Fruit fly (Drosophila melanogaster) whole organism, embryonic: ENCODE data around the gene Cpsf100.

ENCODE experiments used
- ATbp ChIP-seq: fragments of 200-800 bp; sonication (Bioruptor generic); optimal IDR thresholded peaks from 2 replicates; lab custom pipeline; 2017; ENCODE audit warnings: missing biosample characterization, mild to moderate bottlenecking, missing genetic modification characterization, missing genetic modification reagents
- Atf3 ChIP-seq: fragments of 200-800 bp; sonication (Bioruptor generic); optimal IDR thresholded peaks from 3 replicates; lab custom pipeline; 2016; ENCODE audit warnings: missing biosample characterization, missing genetic modification characterization
- Atf6 ChIP-seq: fragments of 200-800 bp; sonication (Bioruptor generic); IDR thresholded peaks from 2 replicates; pipeline ENCODE4 v1.3.6; 2022; ENCODE audit warnings: missing biosample characterization, missing genetic modification characterization
- C15 ChIP-seq: fragments of 200-800 bp; sonication (Bioruptor generic); IDR thresholded peaks from 3 replicates; pipeline ENCODE4 v1.3.6; 2022; ENCODE audit warnings: missing biosample characterization, missing genetic modification characterization
- CG10147 ChIP-seq: fragments of 200-800 bp; sonication (Bioruptor generic); optimal IDR thresholded peaks from 2 replicates; lab custom pipeline; 2019; ENCODE audit warnings: missing biosample characterization, mild to moderate bottlenecking, missing genetic modification characterization, moderate library complexity
- CG10366 ChIP-seq: fragments of 200-800 bp; sonication (Bioruptor generic); IDR thresholded peaks from 2 replicates; pipeline ENCODE4 v1.3.6; 2022; ENCODE audit warnings: missing biosample characterization, missing genetic modification characterization
- CG11456 ChIP-seq: fragments of 200-800 bp; sonication (Bioruptor generic); IDR thresholded peaks from 3 replicates; pipeline ENCODE4 v1.3.6; 2022; ENCODE audit warnings: missing biosample characterization, missing genetic modification characterization
- CG12236 ChIP-seq: fragments of 200-800 bp; sonication (Bioruptor generic); optimal IDR thresholded peaks from 2 replicates; lab custom pipeline; 2016; ENCODE audit warnings: missing biosample characterization, missing genetic modification characterization
- CG1233 ChIP-seq: fragments of 200-800 bp; sonication (Bioruptor generic); optimal IDR thresholded peaks from 4 replicates; lab custom pipeline; 2018; ENCODE audit warnings: missing biosample characterization, mild to moderate bottlenecking, missing genetic modification characterization
- CG14667 ChIP-seq: fragments of 200-800 bp; sonication (Bioruptor generic); IDR thresholded peaks from 2 replicates; pipeline ENCODE4 v1.3.6; 2022; ENCODE audit warnings: missing biosample characterization, missing genetic modification characterization
- CG17328 ChIP-seq: fragments of 200-800 bp; sonication (Bioruptor generic); IDR thresholded peaks from 2 replicates; pipeline ENCODE4 v1.3.6; 2022; ENCODE audit warnings: missing biosample characterization, missing genetic modification characterization
- CG17385 ChIP-seq: fragments of 200-800 bp; sonication (Bioruptor generic); optimal IDR thresholded peaks from 3 replicates; lab custom pipeline; 2018; ENCODE audit warnings: missing biosample characterization, mild to moderate bottlenecking, missing genetic modification characterization
- CG17829 ChIP-seq: fragments of 200-800 bp; optimal IDR thresholded peaks from 2 replicates; lab custom pipeline; 2019; ENCODE audit warnings: missing biosample characterization, mild to moderate bottlenecking, missing genetic modification characterization, moderate library complexity
- CG32532 ChIP-seq: fragments of 200-800 bp; sonication (Bioruptor generic); IDR thresholded peaks from 2 replicates; pipeline ENCODE4 v1.3.6; 2022; ENCODE audit warnings: missing biosample characterization, missing genetic modification characterization
- CG32767 ChIP-seq: fragments of 200-800 bp; sonication (Bioruptor generic); IDR thresholded peaks from 2 replicates; pipeline ENCODE4 v1.3.6; 2022; ENCODE audit warnings: missing biosample characterization, missing genetic modification characterization
- CG3995 ChIP-seq: fragments of 200-800 bp; sonication (Bioruptor generic); optimal IDR thresholded peaks from 3 replicates; lab custom pipeline; 2016; ENCODE audit warnings: missing biosample characterization, missing genetic modification characterization
- CG6654 ChIP-seq: fragments of 200-800 bp; sonication (Bioruptor generic); optimal IDR thresholded peaks from 2 replicates; lab custom pipeline; 2017; ENCODE audit warnings: missing biosample characterization, mild to moderate bottlenecking, missing genetic modification characterization
- CG6683 ChIP-seq: fragments of 200-800 bp; sonication (Bioruptor generic); optimal IDR thresholded peaks from 2 replicates; lab custom pipeline; 2017; ENCODE audit warnings: missing biosample characterization, mild to moderate bottlenecking, missing genetic modification characterization, missing genetic modification reagents
- CG6791 ChIP-seq: fragments of 200-800 bp; sonication (Bioruptor generic); IDR thresholded peaks from 3 replicates; pipeline ENCODE4 v1.3.6; 2022; ENCODE audit warnings: missing biosample characterization, missing genetic modification characterization; ENCODE audit not compliant: partially characterized antibody
- CG6813 ChIP-seq: fragments of 200-800 bp; sonication (Bioruptor generic); optimal IDR thresholded peaks from 2 replicates; lab custom pipeline; 2017; ENCODE audit warnings: missing biosample characterization, missing genetic modification characterization, mild to moderate bottlenecking, moderate library complexity, missing genetic modification reagents
- CG7786 ChIP-seq: fragments of 200-800 bp; sonication (Bioruptor generic); optimal IDR thresholded peaks from 2 replicates; lab custom pipeline; 2016; ENCODE audit warnings: missing biosample characterization, missing genetic modification characterization
- CG7987 ChIP-seq: fragments of 200-800 bp; sonication (Bioruptor generic); optimal IDR thresholded peaks from 2 replicates; lab custom pipeline; 2018; ENCODE audit warnings: missing biosample characterization, mild to moderate bottlenecking, missing genetic modification characterization, moderate library complexity
- Drgx ChIP-seq: fragments of 200-800 bp; sonication (Bioruptor generic); IDR thresholded peaks from 2 replicates; pipeline ENCODE4 v1.3.6; 2022; ENCODE audit warnings: missing biosample characterization, missing genetic modification characterization
- ERR ChIP-seq: fragments of 200-800 bp; sonication (Bioruptor generic); optimal IDR thresholded peaks from 2 replicates; lab custom pipeline; 2016; ENCODE audit warnings: missing biosample characterization, missing genetic modification characterization
- Elba2 ChIP-seq: fragments of 200-800 bp; sonication (Bioruptor generic); optimal IDR thresholded peaks from 3 replicates; lab custom pipeline; 2016; ENCODE audit warnings: missing biosample characterization, missing genetic modification characterization
- Ets65A ChIP-seq: fragments of 200-800 bp; sonication (Bioruptor generic); peaks from one replicate; lab custom pipeline; 2016; ENCODE audit warnings: missing biosample characterization, missing genetic modification characterization
- Hmr ChIP-seq: fragments of 200-800 bp; sonication (Bioruptor generic); optimal IDR thresholded peaks from 3 replicates; lab custom pipeline; 2017; ENCODE audit warnings: mild to moderate bottlenecking, missing biosample characterization, missing genetic modification reagents, missing genetic modification characterization
- Lpt ChIP-seq: fragments of >200 bp; optimal IDR thresholded peaks from 2 replicates; lab custom pipeline; 2018; ENCODE audit warnings: missing biosample characterization, missing genetic modification characterization
- Mes4 ChIP-seq: fragments of 200-800 bp; sonication (Bioruptor generic); optimal IDR thresholded peaks from 2 replicates; lab custom pipeline; 2016; ENCODE audit warnings: missing biosample characterization, missing genetic modification characterization
- Nf-YB ChIP-seq: fragments of 200-800 bp; sonication (Bioruptor generic); optimal IDR thresholded peaks from 3 replicates; lab custom pipeline; 2019; ENCODE audit warnings: missing biosample characterization, mild to moderate bottlenecking, missing genetic modification characterization, moderate library complexity
- Rfx ChIP-seq: fragments of 200-800 bp; sonication (Bioruptor generic); IDR thresholded peaks from 2 replicates; pipeline ENCODE4 v1.3.6; 2022; ENCODE audit warnings: missing biosample characterization, missing genetic modification characterization
- Side ChIP-seq: fragments of 200-800 bp; sonication (Bioruptor generic); optimal IDR thresholded peaks from 2 replicates; lab custom pipeline; 2016; ENCODE audit warnings: missing biosample characterization, missing genetic modification characterization
- TFAM ChIP-seq: fragments of 200-800 bp; sonication (Bioruptor generic); optimal IDR thresholded peaks from 2 replicates; lab custom pipeline; 2017; ENCODE audit warnings: missing biosample characterization, missing genetic modification characterization, inconsistent platforms
- Xbp1 ChIP-seq: fragments of 200-800 bp; sonication (Bioruptor generic); optimal IDR thresholded peaks from 3 replicates; lab custom pipeline; 2016; ENCODE audit warnings: missing biosample characterization, mild to moderate bottlenecking, missing genetic modification characterization
- bab2 ChIP-seq: fragments of 200-800 bp; sonication (Bioruptor generic); optimal IDR thresholded peaks from 2 replicates; lab custom pipeline; 2016; ENCODE audit warnings: missing biosample characterization, missing genetic modification characterization
- bcd ChIP-seq: fragments of 200-800 bp; sonication (Bioruptor generic); optimal IDR thresholded peaks from 2 replicates; lab custom pipeline; 2017; ENCODE audit warnings: missing biosample characterization, mild to moderate bottlenecking, missing genetic modification characterization
- cato ChIP-seq: fragments of 200-800 bp; sonication (Bioruptor generic); optimal IDR thresholded peaks from 2 replicates; lab custom pipeline; 2016; ENCODE audit warnings: missing biosample characterization, missing genetic modification characterization, borderline replicate concordance
- chinmo ChIP-seq: fragments of 200-800 bp; sonication (Bioruptor generic); IDR thresholded peaks from 4 replicates; pipeline ENCODE4 v1.3.6; 2022; ENCODE audit warnings: missing biosample characterization, missing genetic modification characterization; ENCODE audit not compliant: partially characterized antibody
- chm ChIP-seq: fragments of 200-800 bp; sonication (Bioruptor generic); IDR thresholded peaks from 2 replicates; pipeline ENCODE4 v1.3.6; 2022; ENCODE audit warnings: missing biosample characterization, missing genetic modification characterization
- da ChIP-seq: fragments of 200-800 bp; sonication (Bioruptor generic); optimal IDR thresholded peaks from 2 replicates; lab custom pipeline; 2016; ENCODE audit warnings: missing biosample characterization, missing genetic modification characterization
- dpn ChIP-seq, 2 experiments: fragments of 200-800 bp; sonication (Bioruptor generic); optimal IDR thresholded peaks; 3 replicates each; lab custom pipeline; 2016; ENCODE audit warnings: missing biosample characterization in 2 of 2, missing genetic modification characterization in 2 of 2
- gro ChIP-seq: fragments of 200-800 bp; sonication (Bioruptor generic); optimal IDR thresholded peaks from 2 replicates; lab custom pipeline; 2016; ENCODE audit warnings: missing biosample characterization, missing genetic modification characterization
- hth ChIP-seq: fragments of >200 bp; optimal IDR thresholded peaks from 2 replicates; lab custom pipeline; 2017; ENCODE audit warnings: inconsistent platforms
- pros ChIP-seq: fragments of 200-800 bp; sonication (Bioruptor generic); optimal IDR thresholded peaks from 3 replicates; lab custom pipeline; 2019; ENCODE audit warnings: missing biosample characterization, mild to moderate bottlenecking, missing genetic modification characterization, moderate library complexity
- repo ChIP-seq: fragments of 200-800 bp; sonication (Bioruptor generic); optimal IDR thresholded peaks from 2 replicates; lab custom pipeline; 2016; ENCODE audit warnings: missing biosample characterization, missing genetic modification characterization
- row ChIP-seq: fragments of 200-800 bp; sonication (Bioruptor generic); IDR thresholded peaks from 3 replicates; pipeline ENCODE4 v1.3.6; 2022; ENCODE audit warnings: missing biosample characterization, missing genetic modification characterization
- sd ChIP-seq: fragments of 200-800 bp; sonication (Bioruptor generic); optimal IDR thresholded peaks from 3 replicates; lab custom pipeline; 2018; ENCODE audit warnings: missing biosample characterization, mild to moderate bottlenecking, missing genetic modification characterization, moderate library complexity
- sima ChIP-seq: fragments of 200-800 bp; sonication (Bioruptor generic); optimal IDR thresholded peaks from 2 replicates; lab custom pipeline; 2016; ENCODE audit warnings: missing biosample characterization, missing genetic modification characterization
- slbo ChIP-seq: fragments of 200-800 bp; sonication (Bioruptor generic); IDR thresholded peaks from 2 replicates; pipeline ENCODE4 v1.3.6; 2022; ENCODE audit warnings: missing biosample characterization, missing genetic modification characterization
- slou ChIP-seq: fragments of 200-800 bp; sonication (Bioruptor generic); optimal IDR thresholded peaks from 3 replicates; lab custom pipeline; 2016; ENCODE audit warnings: missing biosample characterization, missing genetic modification characterization
- stwl ChIP-seq: fragments of 200-800 bp; sonication (Bioruptor generic); optimal IDR thresholded peaks from 3 replicates; lab custom pipeline; 2018; ENCODE audit warnings: missing biosample characterization, mild to moderate bottlenecking, missing genetic modification characterization, moderate library complexity
- wek ChIP-seq: fragments of 200-800 bp; sonication (Bioruptor generic); optimal IDR thresholded peaks from 3 replicates; lab custom pipeline; 2018; ENCODE audit warnings: missing biosample characterization, mild to moderate bottlenecking, missing genetic modification characterization, moderate library complexity
- yki ChIP-seq: fragments of >200 bp; optimal IDR thresholded peaks from 3 replicates; lab custom pipeline; 2018

Cpsf100 gene

dm6 chr3R:29077572-29077971 is 43.2 kb downstream of the Cpsf100 start (continued):
- TF ChIP-seq CG3995 (GFP tag; lab: Kevin White, UChicago) (no peak), CG7786 (no peak), dpn (GFP tag; optimal IDR thresholded peaks at IDR 0.05; lab: Kevin White, UChicago) (no peak), bab2 (no peak), CG32767 (GFP tag; lab: Robert Waterston, UW) (no peak), CG17328 (no peak), cato (GFP tag; lab: Kevin White, UChicago) (no peak), slou (no peak), CG10147 (GFP tag; lab: Kevin White, UChicago) (no peak), chm (0 out of 2 replicates have a peak, but pooled peaks have one; percentile 10), ERR (GFP tag; lab: Kevin White, UChicago) (no peak), ATbp (GFP tag; lab: Kevin White, UChicago) (peak; percentile 36), Atf6 (GFP tag; lab: Robert Waterston, UW) (no peak), Elba2 (no peak), slbo (0 out of 2 replicates have a peak, but pooled peaks have one; percentile 24), da (GFP tag; lab: Kevin White, UChicago) (no peak), yki (lab: Kevin White, UChicago) (no peak), CG11456 (GFP tag; lab: Robert Waterston, UW) (0 out of 3 replicates have a peak, but pooled peaks have one; percentile 14), chinmo (0 out of 4 replicates have a peak, but pooled peaks have one; percentile 6), Xbp1 (GFP tag; lab: Kevin White, UChicago) (no peak), CG17385 (GFP tag; lab: Kevin White, UChicago) (peak; percentile 6), CG7987 (GFP tag; lab: Kevin White, UChicago) (no peak), CG32532 (GFP tag; lab: Robert Waterston, UW) (no peak), Mes4 (GFP tag; lab: Kevin White, UChicago) (no peak), wek (GFP tag; lab: Kevin White, UChicago) (no peak), CG14667 (GFP tag; lab: Robert Waterston, UW) (no peak), Atf3 (no peak), Ets65A (GFP tag; lab: Kevin White, UChicago) (no peak), row (GFP tag; lab: Robert Waterston, UW) (0 out of 3 replicates have a peak, but pooled peaks have one; percentile 11), bcd (GFP tag; lab: Kevin White, UChicago) (no peak), C15 (GFP tag; lab: Robert Waterston, UW) (no peak), sd (tag; lab: Kevin White, UChicago) (peak; percentile 31), Lpt (no peak), CG6654 (GFP tag; lab: Kevin White, UChicago) (no peak), Hmr (GFP tag; lab: Kevin White, UChicago) (peak; percentile 34), Drgx (GFP tag; lab: Robert Waterston, UW) (0 out of 2 replicates have a peak, but pooled peaks have one; percentile 6), CG6813 (GFP tag; lab: Kevin White, UChicago) (no peak), CG6683 (GFP tag; lab: Kevin White, UChicago) (no peak), CG1233 (GFP tag; lab: Kevin White, UChicago) (no peak), CG17829 (no peak), stwl (tag; lab: Kevin White, UChicago) (no peak), Nf-YB (GFP tag; lab: Kevin White, UChicago) (no peak), CG6791 (GFP tag; lab: Robert Waterston, UW) (no peak), pros (GFP tag; lab: Kevin White, UChicago) (no peak), TFAM (no peak), Side (GFP tag; lab: Kevin White, UChicago) (no peak), Rfx (GFP tag; lab: Robert Waterston, UW) (0 out of 2 replicates have a peak, but pooled peaks have one; percentile 28), CG10366 (no peak), hth (no peak), gro (GFP tag; lab: Kevin White, UChicago) (no peak), repo (GFP tag; lab: Kevin White, UChicago) (no peak), CG12236 (GFP tag; lab: Kevin White, UChicago) (no peak), sima (no peak)
